Worm (Caenorhabditis elegans) whole organism, mixed stage, embryonic: ENCODE measurements around the gene C51E3.10.

Experiments
- mep-1 ChIP-seq: fragments of 150-350 bp; optimal IDR thresholded peaks from 2 replicates; lab custom pipeline; 2017; ENCODE audit warnings: missing biosample characterization, missing genetic modification reagents, missing genetic modification characterization, inconsistent platforms
- nhr-12 ChIP-seq: fragments of 150-350 bp; optimal IDR thresholded peaks from 2 replicates; lab custom pipeline; 2014; ENCODE audit warnings: missing biosample characterization, missing genetic modification characterization
- nhr-28 ChIP-seq: fragments of 150-350 bp; optimal IDR thresholded peaks from 2 replicates; lab custom pipeline; 2014; ENCODE audit warnings: missing biosample characterization, missing genetic modification characterization
- pha-4 ChIP-seq: fragments of 150-350 bp; optimal IDR thresholded peaks from 2 replicates; lab custom pipeline; 2018; ENCODE audit warnings: missing biosample characterization, missing genetic modification reagents, missing genetic modification characterization
- zip-8 ChIP-seq: fragments of 150-350 bp; optimal IDR thresholded peaks from 2 replicates; lab custom pipeline; 2014; ENCODE audit warnings: missing biosample characterization, missing genetic modification characterization
- ztf-11 ChIP-seq: fragments of 150-350 bp; optimal IDR thresholded peaks from 2 replicates; lab custom pipeline; 2014; ENCODE audit warnings: missing biosample characterization, missing genetic modification characterization

DNA sequence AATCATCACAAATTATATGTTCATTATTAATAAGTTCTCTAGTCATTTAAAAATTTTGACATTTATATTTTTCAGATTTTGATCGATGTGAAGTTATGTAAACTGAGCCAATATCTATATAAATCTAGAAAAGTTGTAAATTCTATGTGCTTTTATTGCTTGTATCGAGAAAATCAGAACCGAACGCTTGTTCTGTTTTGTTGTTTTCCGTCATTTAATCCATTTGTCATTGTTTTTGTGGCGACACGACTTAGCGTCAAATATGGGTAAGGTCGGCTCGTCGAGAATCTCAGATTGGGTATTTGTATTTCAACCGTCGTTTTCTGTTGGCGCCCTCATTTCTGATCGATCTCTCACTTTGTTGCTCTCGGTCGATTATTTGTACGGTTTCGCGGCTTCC, 46.6 kb downstream of the C51E3.10 start, which contains the start of gene cht-5:
- TF ChIP-seq mep-1 (no peak), zip-8 (tag; lab: Kevin White, UChicago) (no peak), ztf-11 (tag; lab: Kevin White, UChicago) (no peak), pha-4 (tag; lab: Kevin White, UChicago) (no peak), nhr-28 (tag; lab: Kevin White, UChicago) (no peak), nhr-12 (no peak)
